Worm (Caenorhabditis elegans) whole organism, mixed stage, embryonic: ENCODE data around the gene Y45F10D.15.
A peak's percentile ranks its signal among the peaks of the same experiment; 100 is the strongest.

Experiments
- blmp-1 ChIP-seq: fragments of 150-350 bp; optimal IDR thresholded peaks from 2 replicates; lab custom pipeline; 2014; ENCODE audit warnings: missing biosample characterization, missing genetic modification characterization
- elt-3 ChIP-seq: fragments of 150-350 bp; optimal IDR thresholded peaks from 2 replicates; lab custom pipeline; 2014; ENCODE audit warnings: missing biosample characterization, missing genetic modification characterization
- mep-1 ChIP-seq: fragments of 150-350 bp; optimal IDR thresholded peaks from 2 replicates; lab custom pipeline; 2017; ENCODE audit warnings: missing biosample characterization, missing genetic modification reagents, missing genetic modification characterization, inconsistent platforms
- nhr-12 ChIP-seq: fragments of 150-350 bp; optimal IDR thresholded peaks from 2 replicates; lab custom pipeline; 2014; ENCODE audit warnings: missing biosample characterization, missing genetic modification characterization
- nhr-28 ChIP-seq: fragments of 150-350 bp; optimal IDR thresholded peaks from 2 replicates; lab custom pipeline; 2014; ENCODE audit warnings: missing biosample characterization, missing genetic modification characterization
- snpc-4 ChIP-seq: fragments of 150-350 bp; optimal IDR thresholded peaks from 2 replicates; lab custom pipeline; 2014; ENCODE audit warnings: missing biosample characterization, missing genetic modification characterization
- sptf-1 ChIP-seq: sonication (generic microtip); optimal IDR thresholded peaks from 2 replicates; lab custom pipeline; 2017; ENCODE audit warnings: mild to moderate bottlenecking, missing genetic modification characterization, moderate library complexity, missing compliant biosample characterization
- unc-120 ChIP-seq: sonication (generic microtip); optimal IDR thresholded peaks from 2 replicates; lab custom pipeline; 2017; ENCODE audit warnings: missing genetic modification characterization, missing compliant biosample characterization; ENCODE audit not compliant: poor library complexity, severe bottlenecking
- ztf-11 ChIP-seq: fragments of 150-350 bp; optimal IDR thresholded peaks from 2 replicates; lab custom pipeline; 2014; ENCODE audit warnings: missing biosample characterization, missing genetic modification characterization

ce11 chrIV:13788652-13789051 lies 32.1 kb downstream of the Y45F10D.15 start, which contains the start of the genes sas-6 and Y45F10D.7:
- TF ChIP-seq ztf-11 (tag; lab: Kevin White, UChicago) (no peak), mep-1 (tag; lab: Kevin White, UChicago) (peak; percentile 74), nhr-28 (tag; lab: Kevin White, UChicago) (no peak), snpc-4 (tag; lab: Kevin White, UChicago) (no peak), unc-120 (tag; lab: Kevin White, UChicago) (no peak), blmp-1 (no peak), nhr-12 (tag; lab: Kevin White, UChicago) (no peak), elt-3 (tag; lab: Kevin White, UChicago) (no peak), sptf-1 (tag; lab: Kevin White, UChicago) (peak; percentile 67)
